Worm (Caenorhabditis elegans): ENCODE measurements around the gene glb-3.
A peak's percentile ranks its signal among the peaks of the same experiment; 100 is the strongest.

glb-3 gene

ce11 chrV:11113041-11113574 is 21.3 kb upstream of the glb-3 start, which contains the start of gene erfa-3 (continued):
- TF ChIP-seq daf-16 (GFP tag; optimal IDR thresholded peaks at IDR 0.05), result peak in 1 of 2 experiments; percentile 24
- peak; percentile 64 for TF ChIP-seq daf-16 (tag; optimal IDR thresholded peaks at IDR 0.05)
- TF ChIP-seq nhr-6 (tag; optimal IDR thresholded peaks at IDR 0.05), result peak; percentile 31
- peak; percentile 48 for TF ChIP-seq nhr-28 (tag; optimal IDR thresholded peaks at IDR 0.05)
- peak; percentile 26 for TF ChIP-seq zip-2 (tag; optimal IDR thresholded peaks at IDR 0.05)
- peak; percentile 54 for TF ChIP-seq nhr-102 (tag; optimal IDR thresholded peaks at IDR 0.05)
- peak in 1 of 2 experiments; percentile 34 for TF ChIP-seq unc-62 (GFP tag; optimal IDR thresholded peaks at IDR 0.05 in 1 of 2)
- no peak for TF ChIP-seq unc-62 (tag; optimal IDR thresholded peaks at IDR 0.05)
- TF ChIP-seq hlh-30 (tag; optimal IDR thresholded peaks at IDR 0.05; ENCODE audit: insufficient read depth), result peak; percentile 74
- no peak for TF ChIP-seq ceh-62 (tag; optimal IDR thresholded peaks at IDR 0.05)
- TF ChIP-seq T26A8.4 (GFP tag; IDR thresholded peaks at IDR 0.05), result peak; percentile 61; the same call in 1 of the 2 replicates
- peak; percentile 72 for TF ChIP-seq mep-1 (tag; optimal IDR thresholded peaks at IDR 0.05)
- TF ChIP-seq nhr-25 (tag; optimal IDR thresholded peaks at IDR 0.05; ENCODE audit: borderline replicate concordance, insufficient read depth), result peak; percentile 2
- TF ChIP-seq fkh-10 (GFP tag; optimal IDR thresholded peaks at IDR 0.05), result no peak
- TF ChIP-seq sdz-12 (GFP tag; optimal IDR thresholded peaks at IDR 0.05), result no peak
- peak; percentile 70 for TF ChIP-seq hmg-1.1 (GFP tag; IDR thresholded peaks at IDR 0.05)
- peak; percentile 79 for TF ChIP-seq duxl-1 (tag; optimal IDR thresholded peaks at IDR 0.05; ENCODE audit: poor library complexity)
- TF ChIP-seq cey-2 (tag; optimal IDR thresholded peaks at IDR 0.05; ENCODE audit: borderline replicate concordance, insufficient read depth), result no peak
- peak in 1 of 2 experiments; percentile 73 for TF ChIP-seq lsy-2 (tag; optimal IDR thresholded peaks at IDR 0.05)
- peak; percentile 47 for TF ChIP-seq rbr-2 (tag; optimal IDR thresholded peaks at IDR 0.05)
- TF ChIP-seq dpl-1 (GFP tag; optimal IDR thresholded peaks at IDR 0.05), result peak; percentile 71
- TF ChIP-seq mxl-3 (GFP tag; optimal IDR thresholded peaks at IDR 0.05), result peak; percentile 49
- TF ChIP-seq ZK337.2 (GFP tag; IDR thresholded peaks at IDR 0.05), result no peak
- TF ChIP-seq nhr-48 (tag; optimal IDR thresholded peaks at IDR 0.05), result peak; percentile 29
- peak; percentile 77 for TF ChIP-seq dve-1 (tag; optimal IDR thresholded peaks at IDR 0.05; ENCODE audit: insufficient read depth)
- peak; percentile 60 for TF ChIP-seq lin-13 (GFP tag; optimal IDR thresholded peaks at IDR 0.05)
- TF ChIP-seq ztf-7 (tag; optimal IDR thresholded peaks at IDR 0.05), result peak; percentile 58
- TF ChIP-seq zip-11 (GFP tag; IDR thresholded peaks at IDR 0.05), result no peak
- no peak for TF ChIP-seq lin-39 (tag; optimal IDR thresholded peaks at IDR 0.05)
- peak; percentile 43; the same call in 1 of the 2 replicates for TF ChIP-seq php-3 (GFP tag; IDR thresholded peaks at IDR 0.05)
- no peak for TF ChIP-seq F44E2.7 (GFP tag; IDR thresholded peaks at IDR 0.05)
- TF ChIP-seq mes-2 (tag; optimal IDR thresholded peaks at IDR 0.05; ENCODE audit: poor library complexity, severe bottlenecking), result peak; percentile 95

ce11 chrV:11113607-11114006 is 20.8 kb upstream of the glb-3 start, which contains the start of gene math-33:
TSS of gene math-33 (plus strand) at chrV:11113907.
- no peak for TF ChIP-seq tag-97 (GFP tag; IDR thresholded peaks at IDR 0.05)

- TF ChIP-seq mes-2 (tag; optimal IDR thresholded peaks at IDR 0.05; ENCODE audit: poor library complexity, severe bottlenecking) (peak; percentile 23), ama-1 (optimal IDR thresholded peaks at IDR 0.05) (no peak), daf-16 (GFP tag; optimal IDR thresholded peaks at IDR 0.05) (peak in 1 of 2 experiments; percentile 14), daf-16 (tag; optimal IDR thresholded peaks at IDR 0.05) (peak; percentile 28), ZK337.2 (GFP tag; IDR thresholded peaks at IDR 0.05) (no peak), sdz-12 (GFP tag; optimal IDR thresholded peaks at IDR 0.05) (no peak), dve-1 (tag; optimal IDR thresholded peaks at IDR 0.05; ENCODE audit: insufficient read depth) (peak; percentile 5), lin-13 (GFP tag; optimal IDR thresholded peaks at IDR 0.05) (no peak), T20F7.1 (GFP tag; optimal IDR thresholded peaks at IDR 0.05) (peak; percentile 32), madf-5 (GFP tag; IDR thresholded peaks at IDR 0.05) (no peak), T26A8.4 (GFP tag; IDR thresholded peaks at IDR 0.05) (0 out of 2 replicates have a peak, but pooled peaks have one; percentile 42), nhr-77 (tag; optimal IDR thresholded peaks at IDR 0.05) (peak; percentile 31), daf-8 (GFP tag; IDR thresholded peaks at IDR 0.05) (no peak), zfp-2 (tag; optimal IDR thresholded peaks at IDR 0.05) (no peak), lin-38 (GFP tag; IDR thresholded peaks at IDR 0.05) (peak; percentile 35; the same call in 1 of the 2 replicates), dpl-1 (GFP tag; optimal IDR thresholded peaks at IDR 0.05) (no peak), nhr-42 (GFP tag; IDR thresholded peaks at IDR 0.05) (no peak), ztf-11 (tag; optimal IDR thresholded peaks at IDR 0.05) (no peak), tra-1 (GFP tag; IDR thresholded peaks at IDR 0.05) (0 out of 2 replicates have a peak, but pooled peaks have one; percentile 10), lsy-2 (tag; optimal IDR thresholded peaks at IDR 0.05) (peak in 1 of 2 experiments; percentile 17), nhr-25 (tag; optimal IDR thresholded peaks at IDR 0.05; ENCODE audit: borderline replicate concordance, insufficient read depth) (peak; percentile 14), spr-3 (GFP tag; optimal IDR thresholded peaks at IDR 0.05) (no peak), nhr-11 (tag; optimal IDR thresholded peaks at IDR 0.05) (no peak), aha-1 (tag) (peak; percentile 84)
Measured at ce11 chrV:11118179-11118725, 16.1 kb upstream of the glb-3 start.

All from whole organism, L4 larva.